Fruit fly (Drosophila melanogaster) whole organism, prepupa: ENCODE results near the gene CG31275.

Experiments
- Blimp-1 ChIP-seq: fragments of 200-800 bp; sonication (Bioruptor generic); optimal IDR thresholded peaks from 3 replicates; lab custom pipeline; 2017; ENCODE audit warnings: missing biosample characterization, missing genetic modification characterization, mild to moderate bottlenecking, moderate library complexity, missing genetic modification reagents
- CG15336 ChIP-seq: fragments of 200-800 bp; sonication (Bioruptor generic); IDR thresholded peaks from 2 replicates; pipeline ENCODE4 v1.3.6; 2022; ENCODE audit warnings: missing biosample characterization, missing genetic modification characterization
- CG16779 ChIP-seq: fragments of 200-800 bp; sonication (Bioruptor generic); optimal IDR thresholded peaks from 3 replicates; lab custom pipeline; 2017; ENCODE audit warnings: missing biosample characterization, mild to moderate bottlenecking, missing genetic modification characterization
- CG34406 ChIP-seq: fragments of 200-800 bp; sonication (Bioruptor generic); optimal IDR thresholded peaks from 3 replicates; lab custom pipeline; 2016; ENCODE audit warnings: missing biosample characterization, missing genetic modification characterization
- Gug ChIP-seq: fragments of 200-800 bp; sonication (Bioruptor generic); IDR thresholded peaks from 2 replicates; pipeline ENCODE4 v1.3.6; 2022; ENCODE audit warnings: missing biosample characterization, missing genetic modification characterization
- Met ChIP-seq: fragments of 200-800 bp; sonication (Bioruptor generic); optimal IDR thresholded peaks from 3 replicates; lab custom pipeline; 2016; ENCODE audit warnings: missing biosample characterization, missing genetic modification characterization
- OdsH ChIP-seq: fragments of 200-800 bp; sonication (Bioruptor generic); optimal IDR thresholded peaks from 3 replicates; lab custom pipeline; 2016; ENCODE audit warnings: missing biosample characterization, missing genetic modification characterization

dm6 chr3R:16765770-16766169 is 14.6 kb upstream of the CG31275 start:
- no peak for TF ChIP-seq CG34406 (GFP tag; lab: Kevin White, UChicago)
- no peak for TF ChIP-seq Met (GFP tag; lab: Kevin White, UChicago)
- TF ChIP-seq CG16779 (tag; lab: Kevin White, UChicago), result no peak
- TF ChIP-seq CG15336 (GFP tag; lab: Robert Waterston, UW), result no peak
- TF ChIP-seq Gug (GFP tag; lab: Robert Waterston, UW), result no peak
- TF ChIP-seq OdsH (GFP tag; lab: Kevin White, UChicago), result no peak
- no peak for TF ChIP-seq Blimp-1
